Worm (Caenorhabditis elegans) whole organism, L4 larva: ENCODE results near the gene nhr-31.

Experiments
- D1046.2 ChIP-seq: fragments of 200-800 bp; sonication (Bioruptor generic); IDR thresholded peaks from 2 replicates; pipeline ENCODE4 v1.3.6; 2022; ENCODE audit warnings: missing genetic modification characterization, missing compliant biosample characterization
- F10B5.3 ChIP-seq: sonication (generic microtip); optimal IDR thresholded peaks from 2 replicates; lab custom pipeline; 2016; ENCODE audit warnings: mild to moderate bottlenecking, missing genetic modification characterization, missing compliant biosample characterization
- F26F4.8 ChIP-seq: fragments of 200-800 bp; sonication (Bioruptor generic); conservative IDR thresholded peaks from 2 replicates; pipeline ENCODE4 v1.3.6; 2022; ENCODE audit warnings: missing genetic modification characterization, missing compliant biosample characterization
- T20F7.1 ChIP-seq: fragments of 200-800 bp; sonication (Bioruptor generic); optimal IDR thresholded peaks from 2 replicates; lab custom pipeline; 2018; ENCODE audit warnings: mild to moderate bottlenecking, missing genetic modification characterization, missing compliant biosample characterization
- Y48G9A.11 ChIP-seq: fragments of 200-800 bp; sonication (Bioruptor generic); IDR thresholded peaks from 2 replicates; pipeline ENCODE4 v1.3.6; 2022; ENCODE audit warnings: missing genetic modification reagents, missing genetic modification characterization, missing compliant biosample characterization
- aha-1 ChIP-seq: fragments of 150-350 bp; peaks from one replicate; lab custom pipeline; 2014; ENCODE audit warnings: missing biosample characterization, missing genetic modification characterization
- ama-1 ChIP-seq: fragments of 150-350 bp; optimal IDR thresholded peaks from 2 replicates; lab custom pipeline; 2014; ENCODE audit warnings: inconsistent platforms, mixed read lengths
- arid-1 ChIP-seq: fragments of 200-800 bp; sonication (Bioruptor generic); conservative IDR thresholded peaks from 2 replicates; pipeline ENCODE4 v1.3.6; 2022; ENCODE audit warnings: missing genetic modification reagents, missing genetic modification characterization, missing compliant biosample characterization
- attf-4 ChIP-seq: sonication (generic microtip); optimal IDR thresholded peaks from 3 replicates; lab custom pipeline; 2017; ENCODE audit warnings: missing biosample characterization, missing genetic modification characterization
- ceh-28 ChIP-seq: fragments of 150-350 bp; optimal IDR thresholded peaks from 2 replicates; lab custom pipeline; 2014; ENCODE audit warnings: missing biosample characterization, missing genetic modification reagents, missing genetic modification characterization
- ceh-32 ChIP-seq: sonication (generic microtip); optimal IDR thresholded peaks from 2 replicates; lab custom pipeline; 2016; ENCODE audit warnings: mild to moderate bottlenecking, missing genetic modification characterization, missing compliant biosample characterization; ENCODE audit not compliant: poor library complexity
- ceh-82 ChIP-seq: sonication (generic microtip); optimal IDR thresholded peaks from 2 replicates; lab custom pipeline; 2017; ENCODE audit warnings: missing biosample characterization, missing genetic modification characterization
- ces-1 ChIP-seq: fragments of 150-350 bp; sonication (generic microtip); optimal IDR thresholded peaks from 4 replicates; lab custom pipeline; 2014; ENCODE audit warnings: missing biosample characterization, missing genetic modification reagents, missing genetic modification characterization
- cey-2 ChIP-seq: sonication (generic microtip); optimal IDR thresholded peaks from 3 replicates; lab custom pipeline; 2017; ENCODE audit warnings: missing genetic modification characterization, mild to moderate bottlenecking, missing compliant biosample characterization, antibody characterized with exemption, borderline replicate concordance; ENCODE audit not compliant: insufficient read depth
- daf-16 ChIP-seq, 3 experiments: sonication (generic microtip); optimal IDR thresholded peaks; 2 replicates each; lab custom pipeline; 2016 to 2017; ENCODE audit warnings: missing genetic modification characterization in 3 of 3, missing genetic modification reagents in 3 of 3, mild to moderate bottlenecking in 2 of 3, missing compliant biosample characterization in 2 of 3, missing biosample characterization in 1 of 3, moderate library complexity in 1 of 3
- daf-19 ChIP-seq: fragments of 200-800 bp; sonication (Bioruptor generic); conservative IDR thresholded peaks from 2 replicates; pipeline ENCODE4 v1.3.6; 2022; ENCODE audit warnings: missing genetic modification characterization, missing compliant biosample characterization
- dmd-8 ChIP-seq: fragments of 200-800 bp; sonication (Bioruptor generic); IDR thresholded peaks from 2 replicates; pipeline ENCODE4 v1.3.6; 2022; ENCODE audit warnings: missing genetic modification characterization, missing compliant biosample characterization
- dmd-9 ChIP-seq: fragments of 200-800 bp; sonication (Bioruptor generic); IDR thresholded peaks from 2 replicates; pipeline ENCODE4 v1.3.6; 2022; ENCODE audit warnings: missing genetic modification reagents, missing genetic modification characterization, missing compliant biosample characterization
- dpl-1 ChIP-seq: fragments of 150-350 bp; optimal IDR thresholded peaks from 2 replicates; lab custom pipeline; 2014; ENCODE audit warnings: missing biosample characterization, missing genetic modification reagents, missing genetic modification characterization
- duxl-1 ChIP-seq: sonication (generic microtip); optimal IDR thresholded peaks from 2 replicates; lab custom pipeline; 2016; ENCODE audit warnings: mild to moderate bottlenecking, missing genetic modification characterization, moderate library complexity, missing compliant biosample characterization; ENCODE audit not compliant: poor library complexity
- dve-1 ChIP-seq: sonication (generic microtip); optimal IDR thresholded peaks from 2 replicates; lab custom pipeline; 2017; ENCODE audit warnings: antibody characterized with exemption, mild to moderate bottlenecking, missing genetic modification characterization, missing compliant biosample characterization; ENCODE audit not compliant: insufficient read depth
- fos-1 ChIP-seq: fragments of 150-350 bp; optimal IDR thresholded peaks from 2 replicates; lab custom pipeline; 2014; ENCODE audit warnings: missing biosample characterization, missing genetic modification characterization
- gei-8 ChIP-seq: fragments of 200-800 bp; sonication (Bioruptor generic); optimal IDR thresholded peaks from 2 replicates; lab custom pipeline; 2018; ENCODE audit warnings: mild to moderate bottlenecking, missing genetic modification characterization, missing compliant biosample characterization
- hmg-1.1 ChIP-seq: fragments of 200-800 bp; sonication (Bioruptor generic); IDR thresholded peaks from 2 replicates; pipeline ENCODE4 v1.3.6; 2022; ENCODE audit warnings: missing genetic modification reagents, missing genetic modification characterization, missing compliant biosample characterization
- lim-7 ChIP-seq: fragments of 200-800 bp; sonication (Bioruptor generic); IDR thresholded peaks from 2 replicates; pipeline ENCODE4 v1.3.6; 2022; ENCODE audit warnings: missing genetic modification characterization, missing compliant biosample characterization
- lin-1 ChIP-seq: fragments of 200-800 bp; sonication (Bioruptor generic); IDR thresholded peaks from 2 replicates; pipeline ENCODE4 v1.3.6; 2022; ENCODE audit warnings: missing genetic modification reagents, missing genetic modification characterization, missing compliant biosample characterization
- lin-15B ChIP-seq: fragments of 150-350 bp; sonication (generic microtip); optimal IDR thresholded peaks from 3 replicates; lab custom pipeline; 2014; ENCODE audit warnings: missing biosample characterization, missing genetic modification characterization
- lir-3 ChIP-seq: sonication (generic microtip); optimal IDR thresholded peaks from 2 replicates; lab custom pipeline; 2016; ENCODE audit warnings: mild to moderate bottlenecking, missing genetic modification characterization, missing compliant biosample characterization
- madf-5 ChIP-seq, 2 experiments: fragments of 200-800 bp; sonication (Bioruptor generic); IDR thresholded peaks; 2 replicates each; pipeline ENCODE4 v1.3.6; 2022; ENCODE audit warnings: missing compliant biosample characterization in 2 of 2, missing genetic modification characterization in 2 of 2
- mep-1 ChIP-seq: fragments of 150-350 bp; sonication (generic microtip); optimal IDR thresholded peaks from 3 replicates; lab custom pipeline; 2014; ENCODE audit warnings: missing biosample characterization, missing genetic modification characterization
- mxl-2 ChIP-seq: fragments of 200-800 bp; sonication (Bioruptor generic); conservative IDR thresholded peaks from 2 replicates; pipeline ENCODE4 v1.3.6; 2022; ENCODE audit warnings: missing genetic modification reagents, missing genetic modification characterization, missing compliant biosample characterization
- mxl-3 ChIP-seq: fragments of 200-800 bp; sonication (Bioruptor generic); optimal IDR thresholded peaks from 2 replicates; lab custom pipeline; 2018; ENCODE audit warnings: mild to moderate bottlenecking, missing genetic modification characterization, missing compliant biosample characterization
- nhr-10 ChIP-seq: fragments of 150-350 bp; optimal IDR thresholded peaks from 2 replicates; lab custom pipeline; 2014; ENCODE audit warnings: missing biosample characterization, missing genetic modification characterization
- nhr-102 ChIP-seq: sonication (generic microtip); optimal IDR thresholded peaks from 2 replicates; lab custom pipeline; 2016; ENCODE audit warnings: mild to moderate bottlenecking, missing genetic modification characterization, moderate library complexity, missing compliant biosample characterization
- nhr-111 ChIP-seq: fragments of 200-800 bp; sonication (Bioruptor generic); optimal IDR thresholded peaks from 2 replicates; lab custom pipeline; 2018; ENCODE audit warnings: mild to moderate bottlenecking, missing genetic modification characterization, missing compliant biosample characterization
- nhr-25 ChIP-seq: sonication (generic microtip); optimal IDR thresholded peaks from 2 replicates; lab custom pipeline; 2017; ENCODE audit warnings: missing genetic modification characterization, mild to moderate bottlenecking, missing compliant biosample characterization, antibody characterized with exemption, moderate library complexity, borderline replicate concordance; ENCODE audit not compliant: insufficient read depth
- nhr-28 ChIP-seq: fragments of 150-350 bp; optimal IDR thresholded peaks from 2 replicates; lab custom pipeline; 2014; ENCODE audit warnings: missing biosample characterization, missing genetic modification characterization
- nhr-41 ChIP-seq: fragments of 200-800 bp; sonication (Bioruptor generic); IDR thresholded peaks from 2 replicates; pipeline ENCODE4 v1.3.6; 2022; ENCODE audit warnings: missing genetic modification reagents, missing genetic modification characterization, missing compliant biosample characterization
- nhr-6 ChIP-seq: fragments of 150-350 bp; optimal IDR thresholded peaks from 2 replicates; lab custom pipeline; 2014; ENCODE audit warnings: missing biosample characterization, missing genetic modification characterization
- nhr-76 ChIP-seq: fragments of 150-350 bp; optimal IDR thresholded peaks from 2 replicates; lab custom pipeline; 2014; ENCODE audit warnings: missing biosample characterization, missing genetic modification characterization
- php-3 ChIP-seq: fragments of 200-800 bp; sonication (Bioruptor generic); IDR thresholded peaks from 2 replicates; pipeline ENCODE4 v1.3.6; 2022; ENCODE audit warnings: missing genetic modification reagents, missing genetic modification characterization, missing compliant biosample characterization
- rbr-2 ChIP-seq: sonication (generic microtip); optimal IDR thresholded peaks from 2 replicates; lab custom pipeline; 2016; ENCODE audit warnings: missing genotype, missing genetic modification characterization, missing compliant biosample characterization
- saeg-2 ChIP-seq: fragments of 200-800 bp; sonication (Bioruptor generic); IDR thresholded peaks from 2 replicates; pipeline ENCODE4 v1.3.6; 2022; ENCODE audit warnings: missing genetic modification reagents, missing genetic modification characterization, missing compliant biosample characterization
- snpc-1.2 ChIP-seq: fragments of 200-800 bp; sonication (Bioruptor generic); IDR thresholded peaks from 2 replicates; pipeline ENCODE4 v1.3.6; 2022; ENCODE audit warnings: missing genetic modification reagents, missing genetic modification characterization, missing compliant biosample characterization
- spr-1 ChIP-seq: sonication (generic microtip); optimal IDR thresholded peaks from 2 replicates; lab custom pipeline; 2016; ENCODE audit warnings: mild to moderate bottlenecking, missing genetic modification characterization, missing compliant biosample characterization
- spr-3 ChIP-seq: fragments of 200-800 bp; sonication (Bioruptor generic); optimal IDR thresholded peaks from 2 replicates; lab custom pipeline; 2018; ENCODE audit warnings: mild to moderate bottlenecking, missing genetic modification characterization, missing compliant biosample characterization
- tag-97 ChIP-seq: fragments of 200-800 bp; sonication (Bioruptor generic); IDR thresholded peaks from 2 replicates; pipeline ENCODE4 v1.3.6; 2022; ENCODE audit warnings: missing genetic modification characterization, missing compliant biosample characterization
- vab-7 ChIP-seq: fragments of 200-800 bp; sonication (Bioruptor generic); IDR thresholded peaks from 2 replicates; pipeline ENCODE4 v1.3.6; 2022; ENCODE audit warnings: missing genetic modification reagents, missing genetic modification characterization, missing compliant biosample characterization
- zfp-2 ChIP-seq: sonication (generic microtip); optimal IDR thresholded peaks from 2 replicates; lab custom pipeline; 2016; ENCODE audit warnings: mild to moderate bottlenecking, missing genetic modification characterization, missing compliant biosample characterization
- zip-11 ChIP-seq: fragments of 200-800 bp; sonication (Bioruptor generic); IDR thresholded peaks from 2 replicates; pipeline ENCODE4 v1.3.6; 2022; ENCODE audit warnings: missing genetic modification characterization, missing compliant biosample characterization
- ztf-11 ChIP-seq: fragments of 150-350 bp; optimal IDR thresholded peaks from 2 replicates; lab custom pipeline; 2014; ENCODE audit warnings: missing biosample characterization, missing genetic modification characterization

The nhr-31 gene

ce11 chrIV:8028372-8028771 lies 941 bp downstream of the nhr-31 start (continued):
- TF ChIP-seq spr-3 (GFP tag; lab: Kevin White, UChicago) (no peak), vab-7 (GFP tag; lab: Robert Waterston, UW) (no peak), Y48G9A.11 (GFP tag; lab: Robert Waterston, UW) (no peak), madf-5 (GFP tag; IDR thresholded peaks at IDR 0.05; lab: Robert Waterston, UW) (no peak), mxl-2 (no peak), saeg-2 (GFP tag; lab: Robert Waterston, UW) (no peak), tag-97 (GFP tag; lab: Robert Waterston, UW) (no peak), dmd-9 (GFP tag; lab: Robert Waterston, UW) (no peak), ces-1 (GFP tag; lab: Kevin White, UChicago) (no peak), ceh-32 (tag; lab: Kevin White, UChicago) (no peak), nhr-10 (no peak), zfp-2 (tag; lab: Kevin White, UChicago) (no peak), lin-15B (tag; lab: Kevin White, UChicago) (no peak), F26F4.8 (no peak), gei-8 (GFP tag; lab: Kevin White, UChicago) (peak; percentile 45), D1046.2 (GFP tag; lab: Robert Waterston, UW) (no peak), lim-7 (GFP tag; lab: Robert Waterston, UW) (no peak), ama-1 (no peak), nhr-76 (no peak), duxl-1 (tag; lab: Kevin White, UChicago) (no peak), snpc-1.2 (GFP tag; lab: Robert Waterston, UW) (no peak), spr-1 (tag; lab: Kevin White, UChicago) (no peak), nhr-111 (GFP tag; lab: Kevin White, UChicago) (no peak), ztf-11 (tag; lab: Kevin White, UChicago) (no peak), daf-16 (GFP tag; optimal IDR thresholded peaks at IDR 0.05; lab: Kevin White, UChicago) (no peak), daf-16 (tag; optimal IDR thresholded peaks at IDR 0.05; lab: Kevin White, UChicago) (no peak), rbr-2 (no peak), T20F7.1 (GFP tag; lab: Kevin White, UChicago) (no peak), dpl-1 (GFP tag; lab: Kevin White, UChicago) (peak; percentile 29), attf-4 (tag; lab: Kevin White, UChicago) (no peak), mxl-3 (GFP tag; lab: Kevin White, UChicago) (peak; percentile 92), php-3 (GFP tag; lab: Robert Waterston, UW) (no peak), fos-1 (tag; lab: Kevin White, UChicago) (no peak), arid-1 (GFP tag; lab: Robert Waterston, UW) (no peak), nhr-6 (tag; lab: Kevin White, UChicago) (no peak), dmd-8 (GFP tag; lab: Robert Waterston, UW) (no peak), aha-1 (tag; lab: Kevin White, UChicago) (peak; percentile 98), ceh-82 (tag; lab: Kevin White, UChicago) (no peak), nhr-28 (peak; percentile 68), lin-1 (GFP tag; lab: Robert Waterston, UW) (no peak), nhr-41 (GFP tag; lab: Robert Waterston, UW) (no peak), nhr-102 (tag; lab: Kevin White, UChicago) (peak; percentile 19), mep-1 (peak; percentile 70), cey-2 (tag; lab: Kevin White, UChicago) (peak; percentile 72), F10B5.3 (tag; lab: Kevin White, UChicago) (no peak), dve-1 (tag; lab: Kevin White, UChicago) (peak; percentile 80), daf-19 (GFP tag; lab: Robert Waterston, UW) (no peak), hmg-1.1 (GFP tag; lab: Robert Waterston, UW) (no peak), nhr-25 (peak; percentile 20), zip-11 (GFP tag; lab: Robert Waterston, UW) (no peak), lir-3 (tag; lab: Kevin White, UChicago) (no peak), ceh-28 (tag; lab: Kevin White, UChicago) (no peak)
